Worm (Caenorhabditis elegans) whole organism, late embryonic: ENCODE data around the gene T09B9.5.

ENCODE experiments used
- C08G9.2 ChIP-seq: sonication (generic microtip); optimal IDR thresholded peaks from 2 replicates; lab custom pipeline; 2016; ENCODE audit warnings: mild to moderate bottlenecking, missing genetic modification characterization, moderate library complexity, missing compliant biosample characterization
- F13H6.1 ChIP-seq: sonication (generic microtip); optimal IDR thresholded peaks from 2 replicates; lab custom pipeline; 2016; ENCODE audit warnings: missing genetic modification characterization, missing compliant biosample characterization
- Y22D7AL.16 ChIP-seq: sonication (generic microtip); optimal IDR thresholded peaks from 2 replicates; lab custom pipeline; 2016; ENCODE audit warnings: missing genetic modification characterization, missing compliant biosample characterization
- ceh-14 ChIP-seq: sonication (generic microtip); optimal IDR thresholded peaks from 2 replicates; lab custom pipeline; 2016; ENCODE audit warnings: missing genotype, missing genetic modification characterization, missing compliant biosample characterization
- ceh-31 ChIP-seq: sonication (generic microtip); optimal IDR thresholded peaks from 2 replicates; lab custom pipeline; 2016; ENCODE audit warnings: missing genetic modification characterization, missing compliant biosample characterization
- ceh-45 ChIP-seq: fragments of 200-800 bp; sonication (Bioruptor generic); IDR thresholded peaks from 2 replicates; pipeline ENCODE4 v1.3.6; 2022; ENCODE audit warnings: missing genetic modification reagents, missing genetic modification characterization, missing compliant biosample characterization
- ceh-6 ChIP-seq: fragments of 200-800 bp; sonication (Bioruptor generic); optimal IDR thresholded peaks from 2 replicates; lab custom pipeline; 2018; ENCODE audit warnings: mild to moderate bottlenecking, missing genetic modification characterization, missing compliant biosample characterization
- ceh-9 ChIP-seq: sonication (generic microtip); optimal IDR thresholded peaks from 2 replicates; lab custom pipeline; 2016; ENCODE audit warnings: mild to moderate bottlenecking, missing genetic modification characterization, inconsistent platforms, missing compliant biosample characterization
- che-1 ChIP-seq: sonication (generic microtip); optimal IDR thresholded peaks from 2 replicates; lab custom pipeline; 2016; ENCODE audit warnings: mild to moderate bottlenecking, missing genetic modification characterization, missing compliant biosample characterization
- dmd-4 ChIP-seq: sonication (generic microtip); optimal IDR thresholded peaks from 2 replicates; lab custom pipeline; 2016; ENCODE audit warnings: borderline replicate concordance, missing genetic modification characterization, missing compliant biosample characterization
- elt-2 ChIP-seq: sonication (generic microtip); optimal IDR thresholded peaks from 2 replicates; lab custom pipeline; 2016; ENCODE audit warnings: missing genetic modification reagents, missing genetic modification characterization, missing compliant biosample characterization
- fkh-6 ChIP-seq: sonication (generic microtip); optimal IDR thresholded peaks from 2 replicates; lab custom pipeline; 2016; ENCODE audit warnings: missing genetic modification characterization, missing compliant biosample characterization
- gmeb-2 ChIP-seq: sonication (generic microtip); optimal IDR thresholded peaks from 2 replicates; lab custom pipeline; 2016; ENCODE audit warnings: missing genetic modification characterization, inconsistent platforms, missing compliant biosample characterization
- lim-6 ChIP-seq: sonication (generic microtip); optimal IDR thresholded peaks from 2 replicates; lab custom pipeline; 2016; ENCODE audit warnings: missing genetic modification characterization, missing compliant biosample characterization
- mec-3 ChIP-seq: sonication (generic microtip); optimal IDR thresholded peaks from 2 replicates; lab custom pipeline; 2016; ENCODE audit warnings: borderline replicate concordance, missing genetic modification characterization, missing compliant biosample characterization
- nhr-11 ChIP-seq: fragments of 150-350 bp; optimal IDR thresholded peaks from 2 replicates; lab custom pipeline; 2014; ENCODE audit warnings: missing biosample characterization, missing genetic modification characterization
- nhr-232 ChIP-seq: sonication (generic microtip); optimal IDR thresholded peaks from 2 replicates; lab custom pipeline; 2016; ENCODE audit warnings: missing genetic modification characterization, missing compliant biosample characterization
- pros-1 ChIP-seq: fragments of 150-350 bp; optimal IDR thresholded peaks from 2 replicates; lab custom pipeline; 2014; ENCODE audit warnings: missing biosample characterization, missing genetic modification reagents, missing genetic modification characterization
- sox-2 ChIP-seq: fragments of 200-800 bp; sonication (Bioruptor generic); IDR thresholded peaks from 2 replicates; pipeline ENCODE4 v1.3.6; 2022; ENCODE audit warnings: missing genetic modification reagents, missing genetic modification characterization, missing compliant biosample characterization
- sox-4 ChIP-seq: sonication (generic microtip); optimal IDR thresholded peaks from 2 replicates; lab custom pipeline; 2017; ENCODE audit warnings: mild to moderate bottlenecking, missing genetic modification characterization, inconsistent platforms, missing compliant biosample characterization
- tbx-7 ChIP-seq: sonication (generic microtip); optimal IDR thresholded peaks from 2 replicates; lab custom pipeline; 2016; ENCODE audit warnings: missing genotype, missing genetic modification characterization, missing compliant biosample characterization
- ttx-3 ChIP-seq: sonication (generic microtip); optimal IDR thresholded peaks from 2 replicates; lab custom pipeline; 2016; ENCODE audit warnings: missing genetic modification reagents, missing genetic modification characterization, missing compliant biosample characterization
- unc-42 ChIP-seq: sonication (generic microtip); optimal IDR thresholded peaks from 2 replicates; lab custom pipeline; 2016; ENCODE audit warnings: missing genotype, missing genetic modification characterization, missing compliant biosample characterization
- zip-5 ChIP-seq: sonication (generic microtip); optimal IDR thresholded peaks from 2 replicates; lab custom pipeline; 2016; ENCODE audit warnings: missing genetic modification characterization, missing compliant biosample characterization

T09B9.5 gene

DNA sequence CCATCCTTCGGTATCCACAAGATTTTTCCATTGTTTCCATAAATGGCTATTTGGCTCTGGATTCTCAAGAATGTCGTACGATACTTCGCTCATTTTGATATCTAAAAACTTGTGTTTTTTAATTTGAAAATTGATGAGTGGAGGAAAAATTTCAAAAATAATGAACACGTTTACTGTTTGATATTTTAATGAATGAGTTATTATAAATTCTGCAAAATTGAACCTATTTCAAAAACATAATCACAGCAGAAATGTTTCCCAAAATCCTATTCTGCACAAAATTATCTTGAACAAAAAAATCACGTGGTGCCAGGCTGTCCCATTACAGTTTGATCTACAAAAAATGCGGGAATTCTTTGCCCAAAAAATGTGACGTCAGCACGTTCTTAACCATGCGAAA, 16.6 kb downstream of the T09B9.5 start, which contains the start of gene F36G3.2:
Gene F36G3.2, minus strand, starts transcription at position 101 of the 400 bp plus-strand sequence.
- no peak for TF ChIP-seq ceh-14 (tag; lab: Kevin White, UChicago)
- no peak for TF ChIP-seq nhr-232 (tag; lab: Kevin White, UChicago)
- no peak for TF ChIP-seq ceh-45 (GFP tag; lab: Robert Waterston, UW)
- no peak for TF ChIP-seq ceh-6 (GFP tag; lab: Kevin White, UChicago)
- TF ChIP-seq fkh-6 (tag; lab: Kevin White, UChicago), result no peak
- no peak for TF ChIP-seq mec-3

DNA sequence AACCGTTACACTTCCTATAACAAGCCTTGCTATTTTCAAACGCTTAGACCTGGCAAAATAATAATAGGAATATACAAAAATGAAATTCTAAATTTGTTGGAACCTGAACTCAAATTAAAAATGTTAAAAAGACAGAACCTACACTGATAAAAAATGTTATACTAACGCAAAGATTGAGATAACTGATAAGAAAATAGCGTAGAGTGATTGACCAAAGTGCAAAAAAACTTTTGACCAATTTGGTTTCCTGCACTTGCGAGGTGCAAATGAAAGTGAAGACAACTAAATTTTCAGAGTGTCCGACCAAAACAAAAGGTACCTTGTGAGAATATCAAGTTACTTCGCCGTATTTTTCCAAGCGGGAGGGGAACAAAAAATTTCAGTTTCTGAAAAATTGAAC, 18.0 kb downstream of the T09B9.5 start:
- TF ChIP-seq elt-2 (tag; lab: Kevin White, UChicago) (peak; percentile 52), sox-2 (GFP tag; lab: Robert Waterston, UW) (no peak)

DNA sequence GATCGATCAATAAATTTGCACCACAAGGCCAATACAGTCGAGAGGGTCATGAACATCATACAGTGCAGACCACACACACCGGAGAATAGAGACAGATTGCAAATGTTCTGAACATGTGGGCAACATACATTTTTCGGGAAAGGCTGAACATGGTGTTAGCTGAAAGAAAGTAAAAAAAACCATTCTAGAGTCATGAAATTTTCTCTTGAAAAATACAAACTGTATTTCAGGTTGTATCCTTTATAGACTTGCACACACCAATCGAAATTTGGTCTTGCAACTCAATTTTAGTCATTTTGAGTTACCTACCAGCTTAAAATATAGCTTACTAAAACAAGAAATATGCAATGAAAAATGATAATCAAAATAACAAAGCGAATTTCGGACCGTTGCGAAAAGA, 18.5 kb downstream of the T09B9.5 start:
- TF ChIP-seq zip-5 (tag; lab: Kevin White, UChicago), result no peak

DNA sequence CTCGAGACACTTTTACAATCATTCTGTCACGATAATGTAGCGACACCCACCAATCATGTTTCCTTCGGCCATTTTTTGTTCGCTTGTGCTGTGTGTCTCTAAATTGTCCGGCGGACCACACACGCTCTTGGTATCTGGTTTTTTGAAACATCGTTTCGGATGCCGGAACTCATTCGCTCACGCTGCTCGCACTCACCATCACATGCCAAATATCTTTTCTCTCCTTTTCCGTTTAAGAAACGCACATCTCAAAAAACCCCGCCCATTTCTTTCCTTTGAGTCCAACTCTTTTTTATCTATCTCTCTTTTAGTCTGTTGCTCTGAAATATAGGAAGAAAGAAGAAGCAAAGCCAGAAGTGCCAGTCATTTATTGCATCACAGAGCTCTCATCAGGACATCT, 20.9 kb downstream of the T09B9.5 start, which contains the start of gene F36G3.3:
Gene F36G3.3, plus strand, starts transcription at position 306 of the 400 bp plus-strand sequence.
- TF ChIP-seq lim-6 (tag; lab: Kevin White, UChicago) (no peak), unc-42 (tag; lab: Kevin White, UChicago) (peak; percentile 35)

DNA sequence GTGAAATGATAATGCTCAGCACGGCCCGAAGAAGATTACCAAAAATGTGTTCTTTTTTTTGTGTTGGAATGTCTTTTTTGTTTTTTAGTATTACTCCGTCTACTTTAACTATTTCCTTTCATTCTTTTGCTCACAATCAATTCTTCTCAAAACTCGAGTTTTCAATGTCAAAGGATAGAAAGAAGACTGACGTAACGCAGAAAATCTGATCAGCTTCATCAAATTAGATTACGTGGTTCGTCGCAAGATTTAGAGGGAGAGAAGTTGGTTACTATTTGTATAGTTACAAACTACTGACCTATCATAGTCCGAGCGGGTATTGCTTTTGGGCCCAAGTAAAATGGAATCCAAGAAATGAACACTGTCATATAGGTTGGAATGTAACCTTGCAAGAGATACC, 26.0 kb downstream of the T09B9.5 start:
- no peak for TF ChIP-seq che-1 (tag; lab: Kevin White, UChicago)
- peak; percentile 97 for TF ChIP-seq unc-42 (tag; lab: Kevin White, UChicago)

DNA sequence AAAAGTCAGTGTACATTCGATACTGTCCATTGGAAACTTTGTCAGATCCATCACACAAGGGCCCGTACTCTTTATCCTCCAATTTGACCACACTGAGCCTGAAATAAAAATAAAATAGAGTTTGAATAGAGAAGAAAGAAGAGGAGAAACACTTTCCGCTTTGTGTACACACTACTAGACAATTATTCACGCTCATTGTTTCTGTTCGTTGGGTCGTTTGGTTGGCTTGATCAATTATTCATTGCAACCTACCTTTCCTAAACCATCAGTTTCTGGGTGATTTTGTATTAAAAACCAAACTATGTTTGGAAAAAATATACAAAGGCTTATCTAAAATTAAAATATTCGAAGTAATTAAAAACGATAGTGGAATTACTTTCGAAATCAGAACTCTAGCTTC, 27.2 kb downstream of the T09B9.5 start:
- TF ChIP-seq ceh-31 (tag; lab: Kevin White, UChicago), result peak; percentile 62
- TF ChIP-seq pros-1 (tag; lab: Kevin White, UChicago), result no peak
- TF ChIP-seq, all 69 proteins: peak for 1

DNA sequence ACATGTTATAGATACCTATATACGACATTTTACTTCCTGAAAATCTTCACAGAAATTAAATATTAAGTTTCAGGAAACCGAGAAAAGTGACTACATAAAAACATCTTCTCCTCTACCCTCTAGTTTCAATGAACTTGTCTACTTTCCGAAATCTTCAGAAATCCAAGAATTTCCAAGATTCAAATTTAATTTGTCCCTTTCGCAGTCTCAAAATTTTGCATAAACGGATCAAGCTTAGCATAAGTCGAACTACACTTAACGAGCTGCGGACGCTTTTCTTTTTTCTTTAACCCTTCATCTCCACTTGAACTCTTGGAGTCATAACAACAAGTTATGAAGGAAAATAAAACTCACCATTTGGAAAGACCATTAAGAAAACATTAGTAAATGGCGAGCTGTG, 27.8 kb downstream of the T09B9.5 start:
- no peak for TF ChIP-seq gmeb-2 (tag; lab: Kevin White, UChicago)
- no peak for TF ChIP-seq C08G9.2 (tag; lab: Kevin White, UChicago)
- peak; percentile 87 for TF ChIP-seq unc-42 (tag; lab: Kevin White, UChicago)

DNA sequence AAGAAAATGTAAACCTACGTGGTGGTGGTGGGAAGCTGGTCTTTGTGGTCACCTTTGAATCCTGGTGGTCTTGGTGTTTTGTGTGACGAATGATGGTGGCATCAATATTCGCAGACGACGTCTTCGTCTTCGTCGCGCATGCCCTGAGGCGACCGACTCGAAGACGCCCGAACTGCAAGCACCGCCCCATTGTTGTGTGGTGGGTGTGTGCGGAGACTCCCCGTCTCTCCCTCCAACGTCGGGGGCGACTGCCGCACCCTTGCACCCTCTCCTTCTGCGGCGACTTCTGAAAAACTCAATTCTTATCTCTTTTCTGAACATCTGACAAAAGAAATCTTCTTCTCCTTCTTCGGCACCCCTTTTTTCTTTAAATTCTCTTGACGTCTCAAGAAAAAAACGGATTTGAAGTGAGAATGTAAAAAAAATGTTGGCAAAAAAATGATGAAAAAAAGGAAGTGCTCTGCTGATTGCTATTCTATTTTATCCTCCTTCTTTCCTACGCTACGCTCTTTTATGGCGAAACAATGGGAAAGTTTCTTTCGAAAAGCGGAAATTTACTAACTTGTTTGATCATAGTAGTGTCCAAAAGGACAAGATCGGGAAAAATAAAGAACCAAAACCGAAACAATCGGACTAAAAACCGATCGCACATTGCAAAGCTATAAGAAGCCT, 29.9 kb downstream of the T09B9.5 start, which contains the start of gene lgc-47:
Gene lgc-47, minus strand, starts transcription at position 286 of the 672 bp plus-strand sequence.
- TF ChIP-seq ttx-3 (tag; lab: Kevin White, UChicago) (no peak), tbx-7 (tag; lab: Kevin White, UChicago) (no peak), unc-42 (tag; lab: Kevin White, UChicago) (peak; percentile 31), dmd-4 (no peak), sox-4 (no peak), ceh-45 (GFP tag; lab: Robert Waterston, UW) (no peak), nhr-11 (tag; lab: Kevin White, UChicago) (no peak), F13H6.1 (no peak)

DNA sequence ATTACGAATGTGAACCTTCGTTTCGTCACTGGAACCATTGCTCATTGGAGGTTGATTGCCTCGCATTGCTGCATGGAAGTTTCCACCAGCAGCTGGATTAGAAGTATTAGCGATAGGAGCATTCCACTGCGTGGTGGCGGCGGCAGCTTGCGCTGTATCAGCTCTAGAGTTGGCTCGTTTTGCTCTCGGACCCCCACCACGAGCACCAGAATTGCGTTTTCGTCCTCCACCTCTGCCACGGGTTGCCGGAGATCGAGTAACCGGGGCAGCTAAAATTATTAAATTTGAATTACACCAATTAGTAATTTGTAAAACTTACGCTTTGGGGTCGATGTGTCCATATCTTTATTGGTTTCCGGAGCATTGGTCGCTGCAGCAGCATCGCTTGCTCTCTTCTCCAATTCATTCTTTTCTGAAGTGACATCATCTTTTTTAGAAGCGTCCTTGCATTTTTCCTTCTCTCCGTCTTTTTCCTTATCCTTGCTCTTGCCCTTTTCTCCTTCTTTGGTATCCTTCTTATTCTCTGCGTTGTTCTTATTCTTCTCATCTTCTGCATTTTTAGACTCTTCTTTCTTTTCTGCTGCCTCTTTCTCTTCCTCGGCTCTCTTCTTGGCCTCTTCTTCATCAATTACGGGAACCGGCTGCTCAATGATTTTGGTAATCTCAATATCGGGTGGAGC, 36.7 kb downstream of the T09B9.5 start:
- TF ChIP-seq Y22D7AL.16 (tag; lab: Kevin White, UChicago), result no peak
- TF ChIP-seq unc-42 (tag; lab: Kevin White, UChicago), result peak; percentile 52
- no peak for TF ChIP-seq F13H6.1
- TF ChIP-seq ceh-31 (tag; lab: Kevin White, UChicago), result peak; percentile 55
- TF ChIP-seq ceh-9 (tag; lab: Kevin White, UChicago), result no peak
